Worm (Caenorhabditis elegans) whole organism, late embryonic: Measurements from ENCODE around the gene zipt-2.2.

Experiments
- dmd-4 ChIP-seq: sonication (generic microtip); optimal IDR thresholded peaks from 2 replicates; lab custom pipeline; 2016; ENCODE audit warnings: borderline replicate concordance, missing genetic modification characterization, missing compliant biosample characterization
- pqm-1 ChIP-seq: sonication (generic microtip); optimal IDR thresholded peaks from 2 replicates; lab custom pipeline; 2016; ENCODE audit warnings: missing genetic modification characterization, missing compliant biosample characterization

DNA sequence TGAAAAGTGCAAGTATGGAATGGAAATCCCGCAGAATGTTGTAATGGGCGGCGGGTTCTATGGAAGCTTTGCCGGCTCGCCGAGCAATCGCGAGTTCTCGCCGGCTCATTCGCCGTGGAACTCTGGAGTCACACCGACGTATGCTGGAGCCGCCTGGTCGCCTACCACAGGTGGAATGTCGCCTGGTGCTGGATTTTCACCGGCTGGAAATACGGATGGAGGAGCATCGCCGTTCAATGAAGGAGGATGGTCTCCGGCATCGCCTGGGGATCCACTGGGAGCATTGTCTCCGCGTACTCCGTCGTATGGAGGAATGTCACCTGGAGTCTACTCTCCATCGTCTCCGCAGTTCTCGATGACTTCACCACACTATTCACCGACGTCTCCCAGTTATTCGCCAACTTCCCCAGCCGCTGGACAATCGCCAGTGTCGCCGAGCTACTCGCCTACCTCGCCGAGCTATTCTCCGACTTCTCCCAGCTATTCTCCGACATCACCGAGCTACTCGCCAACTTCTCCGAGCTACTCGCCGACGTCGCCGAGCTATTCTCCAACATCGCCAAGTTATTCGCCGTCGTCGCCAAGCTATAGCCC is 19.9 kb upstream of the zipt-2.2 start:
- no peak for TF ChIP-seq dmd-4 (tag; lab: Kevin White, UChicago)
- no peak for TF ChIP-seq pqm-1 (tag; lab: Kevin White, UChicago)
